Fruit fly (Drosophila melanogaster): ENCODE data around the gene CG5746.

Gene CG5746

dm6 chr3R:24294784-24295555, 53.6 kb downstream of the CG5746 start, which contains the start of gene crb (continued):
- peak; percentile 1 for TF ChIP-seq Sox102F (GFP tag; optimal IDR thresholded peaks at IDR 0.05)
- TF ChIP-seq fu2 (GFP tag; optimal IDR thresholded peaks at IDR 0.05), result peak; percentile 8
- TF ChIP-seq Dll (GFP tag; IDR thresholded peaks at IDR 0.05; ENCODE audit: partially characterized antibody), result peak; percentile 44; the same call in 1 of the 4 replicates
- peak; percentile 70; the same call in 1 of the 3 replicates for TF ChIP-seq gce (GFP tag; IDR thresholded peaks at IDR 0.05)
- peak; percentile 25 for TF ChIP-seq Atf3 (GFP tag; optimal IDR thresholded peaks at IDR 0.05)
- TF ChIP-seq kah (GFP tag; optimal IDR thresholded peaks at IDR 0.05), result no peak
- TF ChIP-seq CG4617 (GFP tag; optimal IDR thresholded peaks at IDR 0.05; ENCODE audit: borderline replicate concordance), result peak; percentile 15
- TF ChIP-seq CG11093 (GFP tag; IDR thresholded peaks at IDR 0.05), result no peak
- peak; percentile 5 for TF ChIP-seq kni (GFP tag; optimal IDR thresholded peaks at IDR 0.05)
- no peak for TF ChIP-seq pfk (GFP tag; optimal IDR thresholded peaks at IDR 0.05)
- peak; percentile 42 for TF ChIP-seq Mad (GFP tag; optimal IDR thresholded peaks at IDR 0.05)
- TF ChIP-seq CG31441 (GFP tag; IDR thresholded peaks at IDR 0.05), result peak; percentile 47
- peak; percentile 37 for TF ChIP-seq CG12942 (GFP tag; optimal IDR thresholded peaks at IDR 0.05)
- no peak for TF ChIP-seq dm (GFP tag; optimal IDR thresholded peaks at IDR 0.05)
- TF ChIP-seq CG9817 (tag; optimal IDR thresholded peaks at IDR 0.05), result no peak
- 0 out of 2 replicates have a peak, but pooled peaks have one; percentile 20 for TF ChIP-seq sim (GFP tag; IDR thresholded peaks at IDR 0.05)
- TF ChIP-seq unpg (GFP tag; optimal IDR thresholded peaks at IDR 0.05), result peak; percentile 65
- TF ChIP-seq CG12071 (GFP tag; optimal IDR thresholded peaks at IDR 0.05), result peak; percentile 55
- TF ChIP-seq CG34422 (GFP tag; IDR thresholded peaks at IDR 0.05), result no peak; the same call in 1 of the 3 replicates
- peak; percentile 64 for TF ChIP-seq CG12299 (tag; optimal IDR thresholded peaks at IDR 0.05)
- peak; percentile 43 for TF ChIP-seq CG3281 (GFP tag; optimal IDR thresholded peaks at IDR 0.05)
- TF ChIP-seq knrl (GFP tag; IDR thresholded peaks at IDR 0.05; ENCODE audit: partially characterized antibody), result no peak; the same call in 1 of the 3 replicates
- no peak for TF ChIP-seq NK7.1 (GFP tag; optimal IDR thresholded peaks at IDR 0.05)
- TF ChIP-seq nmo (GFP tag; optimal IDR thresholded peaks at IDR 0.05), result peak; percentile 58
- peak; percentile 74 for TF ChIP-seq Bgb (GFP tag; IDR thresholded peaks at IDR 0.05; ENCODE audit: partially characterized antibody)
- peak; percentile 13 for TF ChIP-seq CG18476 (GFP tag; optimal IDR thresholded peaks at IDR 0.05)
- TF ChIP-seq CG9437 (GFP tag; optimal IDR thresholded peaks at IDR 0.05), result peak; percentile 36
- peak; percentile 23 for TF ChIP-seq scrt (GFP tag; optimal IDR thresholded peaks at IDR 0.05)
- TF ChIP-seq Adf1 (GFP tag; IDR thresholded peaks at IDR 0.05), result peak; percentile 54; the same call in 1 of the 2 replicates
- peak; percentile 50 for TF ChIP-seq Ptx1 (GFP tag; IDR thresholded peaks at IDR 0.05)
- no peak for TF ChIP-seq tap (tag; optimal IDR thresholded peaks at IDR 0.05)
- TF ChIP-seq CG7357 (GFP tag; IDR thresholded peaks at IDR 0.05), result no peak
- peak; percentile 65 for TF ChIP-seq CG12659 (GFP tag; optimal IDR thresholded peaks at IDR 0.05)
- TF ChIP-seq CG11560 (tag; IDR thresholded peaks at IDR 0.05), result no peak
- TF ChIP-seq ERR (GFP tag; optimal IDR thresholded peaks at IDR 0.05), result peak; percentile 35
- 0 out of 2 replicates have a peak, but pooled peaks have one; percentile 24 for TF ChIP-seq H2.0 (GFP tag; IDR thresholded peaks at IDR 0.05)
- TF ChIP-seq Dbx (GFP tag; IDR thresholded peaks at IDR 0.05), result peak; percentile 68; the same call in 2 of the 3 replicates
- peak; percentile 95 for TF ChIP-seq Myb (GFP tag; optimal IDR thresholded peaks at IDR 0.05)
- peak; percentile 64; the same call in 2 of the 3 replicates for TF ChIP-seq CG34224 (GFP tag; IDR thresholded peaks at IDR 0.05; ENCODE audit: partially characterized antibody)
- no peak for TF ChIP-seq CG7271 (tag; optimal IDR thresholded peaks at IDR 0.05)
- peak; percentile 12 for TF ChIP-seq nau (GFP tag; optimal IDR thresholded peaks at IDR 0.05)
- 0 out of 3 replicates have a peak, but pooled peaks have one; percentile 57 for TF ChIP-seq hb (GFP tag; IDR thresholded peaks at IDR 0.05; ENCODE audit: partially characterized antibody)
- peak; percentile 40; the same call in 1 of the 2 replicates for TF ChIP-seq CG14441 (GFP tag; IDR thresholded peaks at IDR 0.05)
- TF ChIP-seq GATAe (GFP tag; conservative IDR thresholded peaks at IDR 0.05), result no peak
- TF ChIP-seq ap (GFP tag; IDR thresholded peaks at IDR 0.05), result no peak
- 0 out of 3 replicates have a peak, but pooled peaks have one; percentile 24 for TF ChIP-seq CG14050 (GFP tag; IDR thresholded peaks at IDR 0.05)
- peak; percentile 61 for TF ChIP-seq CG34376 (GFP tag; optimal IDR thresholded peaks at IDR 0.05)
- TF ChIP-seq B-H1 (GFP tag; IDR thresholded peaks at IDR 0.05), result peak; percentile 18; the same call in 1 of the 3 replicates
